Fruit fly (Drosophila melanogaster) whole organism, embryonic: Measurements from ENCODE around the gene bab2.

Experiments used
- Adf1 ChIP-seq: fragments of 200-800 bp; sonication (Bioruptor generic); IDR thresholded peaks from 2 replicates; pipeline ENCODE4 v1.3.6; 2022; ENCODE audit warnings: missing biosample characterization, missing genetic modification characterization
- Awh ChIP-seq: fragments of 200-800 bp; sonication (Bioruptor generic); IDR thresholded peaks from 2 replicates; pipeline ENCODE4, ENCODE4 v1.3.6; 2022; ENCODE audit warnings: missing biosample characterization, missing genetic modification characterization
- CG10209 ChIP-seq: fragments of 200-800 bp; sonication (Bioruptor generic); optimal IDR thresholded peaks from 3 replicates; lab custom pipeline; 2017; ENCODE audit warnings: missing biosample characterization, mild to moderate bottlenecking, missing genetic modification characterization, missing genetic modification reagents
- CG10321 ChIP-seq: fragments of 200-800 bp; sonication (Bioruptor generic); IDR thresholded peaks from 2 replicates; pipeline ENCODE4 v1.3.6; 2022; ENCODE audit warnings: missing biosample characterization, missing genetic modification characterization
- CG10462 ChIP-seq: fragments of 200-800 bp; sonication (Bioruptor generic); optimal IDR thresholded peaks from 2 replicates; lab custom pipeline; 2016; ENCODE audit warnings: missing biosample characterization, missing genetic modification characterization
- CG14667 ChIP-seq: fragments of 200-800 bp; sonication (Bioruptor generic); IDR thresholded peaks from 2 replicates; pipeline ENCODE4 v1.3.6; 2022; ENCODE audit warnings: missing biosample characterization, missing genetic modification characterization
- CG1603 ChIP-seq: fragments of 200-800 bp; sonication (Bioruptor generic); optimal IDR thresholded peaks from 2 replicates; lab custom pipeline; 2019; ENCODE audit warnings: missing biosample characterization, mild to moderate bottlenecking, missing genetic modification characterization, moderate library complexity
- CG17385 ChIP-seq: fragments of 200-800 bp; sonication (Bioruptor generic); optimal IDR thresholded peaks from 3 replicates; lab custom pipeline; 2018; ENCODE audit warnings: missing biosample characterization, mild to moderate bottlenecking, missing genetic modification characterization
- CG2712 ChIP-seq: fragments of 200-800 bp; optimal IDR thresholded peaks from 3 replicates; lab custom pipeline; 2019; ENCODE audit warnings: missing biosample characterization, mild to moderate bottlenecking, missing genetic modification characterization, moderate library complexity
- CG31224 ChIP-seq: fragments of 200-800 bp; sonication (Bioruptor generic); IDR thresholded peaks from 2 replicates; pipeline ENCODE4 v1.3.6; 2022; ENCODE audit warnings: missing biosample characterization, missing genetic modification characterization
- CG3163 ChIP-seq: fragments of 200-800 bp; sonication (Bioruptor generic); optimal IDR thresholded peaks from 3 replicates; lab custom pipeline; 2016; ENCODE audit warnings: missing biosample characterization, missing genetic modification characterization
- CG3281 ChIP-seq: fragments of 200-800 bp; sonication (Bioruptor generic); optimal IDR thresholded peaks from 3 replicates; lab custom pipeline; 2017; ENCODE audit warnings: missing biosample characterization, mild to moderate bottlenecking, missing genetic modification characterization
- CG34422 ChIP-seq: fragments of 200-800 bp; sonication (Bioruptor generic); IDR thresholded peaks from 3 replicates; pipeline ENCODE4 v1.3.6; 2022; ENCODE audit warnings: missing biosample characterization, missing genetic modification characterization
- CG7839 ChIP-seq: fragments of 200-800 bp; sonication (Bioruptor generic); optimal IDR thresholded peaks from 3 replicates; lab custom pipeline; 2018; ENCODE audit warnings: missing biosample characterization, mild to moderate bottlenecking, missing genetic modification characterization, moderate library complexity
- CG7928 ChIP-seq: fragments of 200-800 bp; sonication (Bioruptor generic); optimal IDR thresholded peaks from 2 replicates; lab custom pipeline; 2017; ENCODE audit warnings: missing biosample characterization, mild to moderate bottlenecking, missing genetic modification characterization
- CG8281 ChIP-seq: fragments of 200-800 bp; sonication (Bioruptor generic); optimal IDR thresholded peaks from 2 replicates; lab custom pipeline; 2018; ENCODE audit warnings: missing biosample characterization, mild to moderate bottlenecking, missing genetic modification characterization, moderate library complexity
- CG8478 ChIP-seq: fragments of >200 bp; optimal IDR thresholded peaks from 2 replicates; lab custom pipeline; 2018
- CG9876 ChIP-seq: fragments of 200-800 bp; sonication (Bioruptor generic); optimal IDR thresholded peaks from 2 replicates; lab custom pipeline; 2016; ENCODE audit warnings: missing biosample characterization, missing genetic modification characterization
- CTCF ChIP-seq: fragments of 200-800 bp; sonication (Bioruptor generic); optimal IDR thresholded peaks from 2 replicates; lab custom pipeline; 2017; ENCODE audit warnings: missing biosample characterization, mild to moderate bottlenecking, missing genetic modification characterization, moderate library complexity
- Dek ChIP-seq: fragments of 200-800 bp; sonication (Bioruptor generic); optimal IDR thresholded peaks from 3 replicates; lab custom pipeline; 2019; ENCODE audit warnings: missing biosample characterization, mild to moderate bottlenecking, missing genetic modification characterization, moderate library complexity
- Drgx ChIP-seq: fragments of 200-800 bp; sonication (Bioruptor generic); IDR thresholded peaks from 2 replicates; pipeline ENCODE4 v1.3.6; 2022; ENCODE audit warnings: missing biosample characterization, missing genetic modification characterization
- HLHmδ ChIP-seq: fragments of 200-800 bp; sonication (Bioruptor generic); optimal IDR thresholded peaks from 2 replicates; lab custom pipeline; 2018; ENCODE audit warnings: missing biosample characterization, mild to moderate bottlenecking, missing genetic modification characterization, moderate library complexity
- Jarid2 ChIP-seq: fragments of 200-800 bp; sonication (Bioruptor generic); optimal IDR thresholded peaks from 3 replicates; lab custom pipeline; 2017; ENCODE audit warnings: mild to moderate bottlenecking, missing biosample characterization, missing genetic modification reagents, missing genetic modification characterization
- Med ChIP-seq: fragments of 200-800 bp; sonication (Bioruptor generic); peaks from one replicate; lab custom pipeline; 2016; ENCODE audit warnings: missing biosample characterization, missing genetic modification characterization, mild to moderate bottlenecking, inconsistent platforms, moderate library complexity
- Nf-YB ChIP-seq: fragments of 200-800 bp; sonication (Bioruptor generic); optimal IDR thresholded peaks from 3 replicates; lab custom pipeline; 2019; ENCODE audit warnings: missing biosample characterization, mild to moderate bottlenecking, missing genetic modification characterization, moderate library complexity
- Trl ChIP-seq, 3 experiments: fragments of >200 bp in 2 of 3; fragments of 200-800 bp in 1 of 3; sonication (Bioruptor generic) in 1 of 3; optimal IDR thresholded peaks; 2 replicates in 1 of 3; 3 replicates in 2 of 3; lab custom pipeline; 2016 to 2017; ENCODE audit warnings: missing biosample characterization in 1 of 3, missing genetic modification characterization in 1 of 3
- Xrp1 ChIP-seq: fragments of 200-800 bp; sonication (Bioruptor generic); IDR thresholded peaks from 2 replicates; pipeline ENCODE4 v1.3.6; 2022; ENCODE audit warnings: missing biosample characterization, missing genetic modification characterization
- bsh ChIP-seq, 2 experiments: fragments of 200-800 bp; sonication (Bioruptor generic); optimal IDR thresholded peaks; 2 replicates each; lab custom pipeline; 2017 to 2018; ENCODE audit warnings: mild to moderate bottlenecking in 2 of 2, missing biosample characterization in 2 of 2, missing genetic modification characterization in 2 of 2, moderate library complexity in 1 of 2
- chinmo ChIP-seq: fragments of 200-800 bp; sonication (Bioruptor generic); IDR thresholded peaks from 4 replicates; pipeline ENCODE4 v1.3.6; 2022; ENCODE audit warnings: missing biosample characterization, missing genetic modification characterization; ENCODE audit not compliant: partially characterized antibody
- crol ChIP-seq: fragments of 200-800 bp; sonication (Bioruptor generic); IDR thresholded peaks from 2 replicates; pipeline ENCODE4 v1.3.6; 2022; ENCODE audit warnings: missing biosample characterization, missing genetic modification characterization
- crp ChIP-seq, 2 experiments: fragments of 200-800 bp; sonication (Bioruptor generic); optimal IDR thresholded peaks; 2 replicates in 1 of 2; 3 replicates in 1 of 2; lab custom pipeline; 2017; ENCODE audit warnings: missing biosample characterization in 2 of 2, missing genetic modification characterization in 2 of 2, mild to moderate bottlenecking in 1 of 2, moderate library complexity in 1 of 2
- disco-r ChIP-seq: fragments of 200-800 bp; sonication (Bioruptor generic); optimal IDR thresholded peaks from 2 replicates; lab custom pipeline; 2016; ENCODE audit warnings: missing biosample characterization, missing genetic modification characterization
- dysf ChIP-seq: fragments of 200-800 bp; sonication (Bioruptor generic); IDR thresholded peaks from 3 replicates; pipeline ENCODE4 v1.3.6; 2022; ENCODE audit warnings: missing biosample characterization, missing genetic modification characterization
- esg ChIP-seq: fragments of 200-800 bp; sonication (Bioruptor generic); conservative IDR thresholded peaks from 2 replicates; pipeline ENCODE4 v1.3.6; 2022; ENCODE audit warnings: missing biosample characterization, missing genetic modification characterization
- eve ChIP-seq, 2 experiments: fragments of >200 bp; optimal IDR thresholded peaks; 2 replicates each; lab custom pipeline; 2017; ENCODE audit warnings: missing biosample characterization in 2 of 2, missing genetic modification characterization in 2 of 2
- grau ChIP-seq: fragments of 200-800 bp; optimal IDR thresholded peaks from 3 replicates; lab custom pipeline; 2019; ENCODE audit warnings: missing biosample characterization, mild to moderate bottlenecking, missing genetic modification characterization, moderate library complexity
- hbn ChIP-seq: fragments of 200-800 bp; sonication (Bioruptor generic); IDR thresholded peaks from 2 replicates; pipeline ENCODE4 v1.3.6; 2022; ENCODE audit warnings: missing biosample characterization, missing genetic modification characterization; ENCODE audit not compliant: partially characterized antibody
- hkb ChIP-seq, 2 experiments: fragments of 200-800 bp in 1 of 2; fragments of >200 bp in 1 of 2; sonication (Bioruptor generic) in 1 of 2; IDR thresholded peaks in 1 of 2; optimal IDR thresholded peaks in 1 of 2; 2 replicates each; pipeline versions ENCODE4 v1.3.6 to Lab custom; 2017 to 2022; ENCODE audit warnings: missing biosample characterization in 1 of 2, missing genetic modification characterization in 1 of 2
- ind ChIP-seq: fragments of 200-800 bp; sonication (Bioruptor generic); optimal IDR thresholded peaks from 3 replicates; lab custom pipeline; 2016; ENCODE audit warnings: missing biosample characterization, missing genetic modification characterization
- insv ChIP-seq, 2 experiments: fragments of 200-800 bp; sonication (Bioruptor generic); optimal IDR thresholded peaks; 3 replicates each; lab custom pipeline; 2016 to 2018; ENCODE audit warnings: missing biosample characterization in 2 of 2, missing genetic modification characterization in 2 of 2
- kah ChIP-seq: fragments of 200-800 bp; sonication (Bioruptor generic); optimal IDR thresholded peaks from 2 replicates; lab custom pipeline; 2018; ENCODE audit warnings: missing biosample characterization, mild to moderate bottlenecking, missing genetic modification characterization
- kni ChIP-seq: fragments of 200-800 bp; sonication (Bioruptor generic); optimal IDR thresholded peaks from 3 replicates; lab custom pipeline; 2017; ENCODE audit warnings: mild to moderate bottlenecking, missing biosample characterization, missing genetic modification reagents, missing genetic modification characterization
- pan ChIP-seq, 4 experiments: fragments of >200 bp in 3 of 4; fragments of 200-800 bp in 1 of 4; sonication (Bioruptor generic) in 1 of 4; optimal IDR thresholded peaks in 3 of 4; IDR thresholded peaks in 1 of 4; 2 replicates each; pipeline versions ENCODE4 v1.3.6 to Lab custom; 2017 to 2022; ENCODE audit warnings: missing biosample characterization in 2 of 4, missing genetic modification characterization in 2 of 4, mixed read lengths in 1 of 4
- rib ChIP-seq: fragments of 200-800 bp; sonication (Bioruptor generic); IDR thresholded peaks from 2 replicates; pipeline ENCODE4 v1.3.6; 2022; ENCODE audit warnings: missing biosample characterization, missing genetic modification characterization
- row ChIP-seq: fragments of 200-800 bp; sonication (Bioruptor generic); IDR thresholded peaks from 3 replicates; pipeline ENCODE4 v1.3.6; 2022; ENCODE audit warnings: missing biosample characterization, missing genetic modification characterization
- sens ChIP-seq: fragments of 200-800 bp; sonication (Bioruptor generic); peaks from one replicate; lab custom pipeline; 2016; ENCODE audit warnings: missing biosample characterization, missing genetic modification characterization
- tio ChIP-seq: fragments of 200-800 bp; sonication (Bioruptor generic); optimal IDR thresholded peaks from 2 replicates; lab custom pipeline; 2017; ENCODE audit warnings: missing biosample characterization, missing genetic modification characterization, inconsistent platforms
- tna ChIP-seq: fragments of 200-800 bp; sonication (Bioruptor generic); IDR thresholded peaks from 2 replicates; pipeline ENCODE4 v1.3.6; 2022; ENCODE audit warnings: missing biosample characterization, missing genetic modification characterization; ENCODE audit not compliant: partially characterized antibody
- trem ChIP-seq: fragments of 200-800 bp; optimal IDR thresholded peaks from 3 replicates; lab custom pipeline; 2019; ENCODE audit warnings: missing biosample characterization, mild to moderate bottlenecking, missing genetic modification characterization, moderate library complexity
- vvl ChIP-seq: fragments of 200-800 bp; sonication (Bioruptor generic); IDR thresholded peaks from 2 replicates; pipeline ENCODE4 v1.3.6; 2022; ENCODE audit warnings: missing biosample characterization, missing genetic modification characterization
- z ChIP-seq: fragments of 200-800 bp; sonication (Bioruptor generic); IDR thresholded peaks from 3 replicates; pipeline ENCODE4 v1.3.6; 2022; ENCODE audit warnings: missing biosample characterization, missing genetic modification characterization

The bab2 gene

DNA sequence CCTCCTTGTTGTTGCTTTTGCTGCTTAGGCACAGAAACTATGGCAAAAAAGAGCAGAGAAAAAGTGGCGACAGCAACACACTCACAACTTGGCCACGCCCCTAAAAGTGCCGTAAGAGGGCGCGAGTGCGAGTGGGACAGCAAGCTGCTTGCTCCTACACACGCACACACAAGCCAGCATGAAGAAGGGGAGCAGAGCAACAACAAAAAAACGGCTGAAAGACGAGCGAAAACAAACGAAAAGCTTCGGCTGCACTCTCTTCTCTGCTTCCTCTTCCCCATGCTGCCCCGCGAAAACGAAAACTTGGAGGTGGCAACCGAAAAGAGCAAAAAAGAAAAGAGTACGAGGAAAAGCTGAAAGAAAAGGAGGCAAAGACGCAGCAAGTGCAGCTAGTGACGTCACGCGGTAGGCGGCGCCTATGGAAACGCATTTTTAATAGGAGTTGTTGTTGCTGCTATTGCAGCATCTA is 1.1 kb upstream of the bab2 start (continued):
- no peak for TF ChIP-seq hbn (GFP tag; lab: Robert Waterston, UW)
- no peak for TF ChIP-seq Awh (GFP tag; lab: Robert Waterston, UW)
- TF ChIP-seq CG7928 (GFP tag; lab: Kevin White, UChicago), result no peak
- no peak for TF ChIP-seq kah (GFP tag; lab: Kevin White, UChicago)
- no peak for TF ChIP-seq insv (GFP tag; optimal IDR thresholded peaks at IDR 0.05; lab: Kevin White, UChicago)
- TF ChIP-seq CG9876 (GFP tag; lab: Kevin White, UChicago), result no peak
- peak; percentile 67 to 74 for TF ChIP-seq Trl (optimal IDR thresholded peaks at IDR 0.05; lab: Kevin White, UChicago)
- peak; percentile 6 for TF ChIP-seq Trl (GFP tag; optimal IDR thresholded peaks at IDR 0.05; lab: Kevin White, UChicago)
- TF ChIP-seq esg, result no peak
- TF ChIP-seq dysf, result no peak
- peak; percentile 94 for TF ChIP-seq Nf-YB (GFP tag; lab: Kevin White, UChicago)
- no peak for TF ChIP-seq CG7839 (tag; lab: Kevin White, UChicago)
- TF ChIP-seq chinmo (GFP tag; lab: Robert Waterston, UW), result peak; percentile 92; the same call in 2 of the 4 replicates
- no peak for TF ChIP-seq HLHmδ (GFP tag; lab: Kevin White, UChicago)
- no peak for TF ChIP-seq row
- peak; percentile 86 for TF ChIP-seq CG17385 (GFP tag; lab: Kevin White, UChicago)
- peak; percentile 96 for TF ChIP-seq CG3163
- TF ChIP-seq disco-r, result no peak
- no peak for TF ChIP-seq CG34422 (GFP tag; lab: Robert Waterston, UW)
- no peak for TF ChIP-seq CG3281 (GFP tag; lab: Kevin White, UChicago)
- peak; percentile 96 for TF ChIP-seq CG10321 (GFP tag; lab: Robert Waterston, UW)
- peak; percentile 5 for TF ChIP-seq CG2712
- peak; percentile 87 for TF ChIP-seq Adf1 (GFP tag; lab: Robert Waterston, UW)
- TF ChIP-seq CG14667 (GFP tag; lab: Robert Waterston, UW), result no peak
- peak; percentile 55 for TF ChIP-seq Drgx (GFP tag; lab: Robert Waterston, UW)
- TF ChIP-seq Jarid2 (GFP tag; lab: Kevin White, UChicago), result peak; percentile 70
- peak; percentile 40; the same call in 1 of the 2 replicates for TF ChIP-seq rib (GFP tag; lab: Robert Waterston, UW)
- TF ChIP-seq kni (GFP tag; lab: Kevin White, UChicago), result no peak
- TF ChIP-seq z, result 0 out of 3 replicates have a peak, but pooled peaks have one; percentile 4
- no peak for TF ChIP-seq hkb (optimal IDR thresholded peaks at IDR 0.05; lab: Kevin White, UChicago)
- no peak for TF ChIP-seq hkb (GFP tag; IDR thresholded peaks at IDR 0.05; lab: Robert Waterston, UW)
- peak in 1 of 2 experiments; percentile 40 for TF ChIP-seq bsh (GFP tag; optimal IDR thresholded peaks at IDR 0.05; lab: Kevin White, UChicago)
- no peak for TF ChIP-seq CG10462 (GFP tag; lab: Kevin White, UChicago)
- TF ChIP-seq trem, result no peak
- TF ChIP-seq vvl (GFP tag; lab: Robert Waterston, UW), result peak; percentile 64
- peak; percentile 13 for TF ChIP-seq Med
- TF ChIP-seq CG1603 (tag; lab: Kevin White, UChicago), result no peak
- no peak for TF ChIP-seq ind (GFP tag; lab: Kevin White, UChicago)
- no peak for TF ChIP-seq CTCF (GFP tag; lab: Kevin White, UChicago)
- TF ChIP-seq crol, result peak; percentile 88
- TF ChIP-seq, all 482 proteins: peak for 35

DNA sequence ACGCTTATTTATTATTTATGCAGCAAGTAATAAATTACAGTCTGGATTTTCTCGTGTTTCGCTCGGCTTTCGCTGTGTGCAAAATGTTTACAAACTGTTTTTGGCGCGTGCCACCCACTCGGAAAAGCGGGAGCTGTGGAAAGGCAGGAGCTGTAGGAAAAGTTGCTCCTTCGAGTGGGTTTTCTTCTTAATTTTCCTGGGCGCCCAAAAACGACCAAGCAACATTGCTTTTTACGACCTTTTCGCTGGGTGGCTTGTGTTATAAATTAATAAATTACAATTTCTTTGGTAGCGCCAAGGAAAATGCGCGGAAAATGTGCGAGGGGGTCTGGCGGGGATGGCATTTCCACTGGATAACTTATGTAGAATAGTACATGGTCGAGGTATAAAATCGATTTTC is 561 bp downstream of the bab2 start:
- TF ChIP-seq tna (GFP tag; lab: Robert Waterston, UW), result no peak
- no peak for TF ChIP-seq crp (GFP tag; optimal IDR thresholded peaks at IDR 0.05; lab: Kevin White, UChicago)
- 0 out of 2 replicates have a peak, but pooled peaks have one; percentile 6 for TF ChIP-seq vvl (GFP tag; lab: Robert Waterston, UW)
- TF ChIP-seq sens (GFP tag; lab: Kevin White, UChicago), result no peak
- TF ChIP-seq Awh (GFP tag; lab: Robert Waterston, UW), result no peak
- no peak for TF ChIP-seq CG8478 (lab: Kevin White, UChicago)
- TF ChIP-seq eve (GFP tag; optimal IDR thresholded peaks at IDR 0.05; lab: Kevin White, UChicago), result no peak
- no peak for TF ChIP-seq grau (tag; lab: Kevin White, UChicago)
- no peak for TF ChIP-seq CG10209
- TF ChIP-seq pan (optimal IDR thresholded peaks at IDR 0.05; lab: Kevin White, UChicago), result no peak
- peak in 1 of 2 experiments; percentile 25 for TF ChIP-seq pan (GFP tag; optimal IDR thresholded peaks at IDR 0.05 in 1 of 2, IDR thresholded peaks at IDR 0.05 in 1 of 2)
- TF ChIP-seq Dek, result no peak
- TF ChIP-seq tio (GFP tag; lab: Kevin White, UChicago), result no peak
- TF ChIP-seq CG31224 (GFP tag; lab: Robert Waterston, UW), result peak; percentile 89
- no peak for TF ChIP-seq Xrp1 (GFP tag; lab: Robert Waterston, UW)
- TF ChIP-seq CG8281 (tag; lab: Kevin White, UChicago), result no peak
